Fruit fly (Drosophila melanogaster) whole organism, embryonic: ENCODE results near the gene Cp190.

Experiments
- Atf-2 ChIP-seq: fragments of 200-800 bp; sonication (Bioruptor generic); optimal IDR thresholded peaks from 2 replicates; lab custom pipeline; 2016; ENCODE audit warnings: missing biosample characterization, missing genetic modification characterization
- B-H2 ChIP-seq: fragments of 200-800 bp; sonication (Bioruptor generic); optimal IDR thresholded peaks from 2 replicates; lab custom pipeline; 2018; ENCODE audit warnings: missing biosample characterization, mild to moderate bottlenecking, missing genetic modification characterization
- CG10209 ChIP-seq: fragments of 200-800 bp; sonication (Bioruptor generic); optimal IDR thresholded peaks from 3 replicates; lab custom pipeline; 2017; ENCODE audit warnings: missing biosample characterization, mild to moderate bottlenecking, missing genetic modification characterization, missing genetic modification reagents
- CG1024 ChIP-seq: fragments of 200-800 bp; sonication (Bioruptor generic); IDR thresholded peaks from 2 replicates; pipeline ENCODE4 v1.3.6; 2022; ENCODE audit warnings: missing biosample characterization, missing genetic modification characterization
- CG12219 ChIP-seq: fragments of 200-800 bp; sonication (Bioruptor generic); optimal IDR thresholded peaks from 3 replicates; lab custom pipeline; 2018; ENCODE audit warnings: missing biosample characterization, mild to moderate bottlenecking, missing genetic modification characterization
- CG13287 ChIP-seq: fragments of 200-800 bp; sonication (Bioruptor generic); IDR thresholded peaks from 2 replicates; pipeline ENCODE4 v1.3.6; 2022; ENCODE audit warnings: missing biosample characterization, missing genetic modification characterization; ENCODE audit not compliant: partially characterized antibody
- CG14441 ChIP-seq: fragments of 200-800 bp; sonication (Bioruptor generic); IDR thresholded peaks from 2 replicates; pipeline ENCODE4 v1.3.6; 2022; ENCODE audit warnings: missing biosample characterization, missing genetic modification characterization
- CG14965 ChIP-seq: fragments of 200-800 bp; sonication (Bioruptor generic); optimal IDR thresholded peaks from 2 replicates; lab custom pipeline; 2016; ENCODE audit warnings: missing biosample characterization, missing genetic modification characterization, borderline replicate concordance
- CG15073 ChIP-seq: fragments of 200-800 bp; sonication (Bioruptor generic); optimal IDR thresholded peaks from 2 replicates; lab custom pipeline; 2016; ENCODE audit warnings: missing biosample characterization, missing genetic modification characterization
- CG17359 ChIP-seq: fragments of 200-800 bp; sonication (Bioruptor generic); optimal IDR thresholded peaks from 3 replicates; lab custom pipeline; 2018; ENCODE audit warnings: missing biosample characterization, mild to moderate bottlenecking, missing genetic modification characterization, moderate library complexity
- CG17802 ChIP-seq: fragments of 200-800 bp; sonication (Bioruptor generic); optimal IDR thresholded peaks from 2 replicates; lab custom pipeline; 2018; ENCODE audit warnings: missing biosample characterization, mild to moderate bottlenecking, missing genetic modification characterization, moderate library complexity
- CG18011 ChIP-seq: fragments of 200-800 bp; sonication (Bioruptor generic); optimal IDR thresholded peaks from 2 replicates; lab custom pipeline; 2017; ENCODE audit warnings: missing biosample characterization, missing genetic modification characterization, mild to moderate bottlenecking, moderate library complexity, missing genotype
- CG18619 ChIP-seq: fragments of 200-800 bp; sonication (Bioruptor generic); optimal IDR thresholded peaks from 3 replicates; lab custom pipeline; 2017; ENCODE audit warnings: missing biosample characterization, mild to moderate bottlenecking, missing genetic modification characterization
- CG33213 ChIP-seq: fragments of 200-800 bp; sonication (Bioruptor generic); optimal IDR thresholded peaks from 3 replicates; lab custom pipeline; 2016; ENCODE audit warnings: missing biosample characterization, missing genetic modification characterization
- CG3847 ChIP-seq: fragments of 200-800 bp; sonication (Bioruptor generic); IDR thresholded peaks from 2 replicates; pipeline ENCODE4 v1.3.6; 2022; ENCODE audit warnings: missing biosample characterization, missing genetic modification characterization
- CG4707 ChIP-seq: fragments of 200-800 bp; sonication (Bioruptor generic); optimal IDR thresholded peaks from 2 replicates; lab custom pipeline; 2018; ENCODE audit warnings: missing biosample characterization, mild to moderate bottlenecking, missing genetic modification characterization, moderate library complexity
- CG6765 ChIP-seq: fragments of 200-800 bp; sonication (Bioruptor generic); optimal IDR thresholded peaks from 3 replicates; lab custom pipeline; 2017; ENCODE audit warnings: missing biosample characterization, mild to moderate bottlenecking, missing genetic modification characterization
- CkIIα-i1 ChIP-seq: fragments of 200-800 bp; sonication (Bioruptor generic); IDR thresholded peaks from 2 replicates; pipeline ENCODE4 v1.3.6; 2022; ENCODE audit warnings: missing biosample characterization, missing genetic modification characterization
- Dll ChIP-seq: fragments of 200-800 bp; sonication (Bioruptor generic); IDR thresholded peaks from 4 replicates; pipeline ENCODE4 v1.3.6; 2022; ENCODE audit warnings: missing biosample characterization, missing genetic modification characterization; ENCODE audit not compliant: partially characterized antibody
- Doc2 ChIP-seq: fragments of 200-800 bp; sonication (Bioruptor generic); IDR thresholded peaks from 2 replicates; pipeline ENCODE4 v1.3.6; 2022; ENCODE audit warnings: missing biosample characterization, missing genetic modification characterization
- E2f2 ChIP-seq: fragments of 200-800 bp; sonication (Bioruptor generic); IDR thresholded peaks from 2 replicates; pipeline ENCODE4 v1.3.6; 2022; ENCODE audit warnings: missing biosample characterization, missing genetic modification characterization
- Hand ChIP-seq: fragments of 200-800 bp; sonication (Bioruptor generic); optimal IDR thresholded peaks from 2 replicates; lab custom pipeline; 2017; ENCODE audit warnings: mild to moderate bottlenecking, missing biosample characterization, missing genetic modification reagents, missing genetic modification characterization
- HmgD ChIP-seq: fragments of 200-800 bp; sonication (Bioruptor generic); optimal IDR thresholded peaks from 3 replicates; lab custom pipeline; 2016; ENCODE audit warnings: missing biosample characterization, missing genetic modification characterization
- HmgZ ChIP-seq: fragments of 200-800 bp; sonication (Bioruptor generic); optimal IDR thresholded peaks from 2 replicates; lab custom pipeline; 2018; ENCODE audit warnings: missing biosample characterization, mild to moderate bottlenecking, missing genetic modification characterization
- Myb ChIP-seq: fragments of 200-800 bp; sonication (Bioruptor generic); optimal IDR thresholded peaks from 2 replicates; lab custom pipeline; 2016; ENCODE audit warnings: missing biosample characterization, missing genetic modification characterization
- NC2β ChIP-seq: fragments of 200-800 bp; sonication (Bioruptor generic); optimal IDR thresholded peaks from 2 replicates; lab custom pipeline; 2016; ENCODE audit warnings: missing biosample characterization, missing genetic modification characterization
- NFAT ChIP-seq: fragments of 200-800 bp; sonication (Bioruptor generic); IDR thresholded peaks from 2 replicates; pipeline ENCODE4 v1.3.6; 2022; ENCODE audit warnings: missing biosample characterization, missing genetic modification characterization
- Nf-YB ChIP-seq: fragments of 200-800 bp; sonication (Bioruptor generic); optimal IDR thresholded peaks from 3 replicates; lab custom pipeline; 2019; ENCODE audit warnings: missing biosample characterization, mild to moderate bottlenecking, missing genetic modification characterization, moderate library complexity
- NfI ChIP-seq: fragments of 200-800 bp; sonication (Bioruptor generic); optimal IDR thresholded peaks from 3 replicates; lab custom pipeline; 2018; ENCODE audit warnings: missing biosample characterization, mild to moderate bottlenecking, missing genetic modification characterization, moderate library complexity
- Ravus ChIP-seq: fragments of 200-800 bp; sonication (Bioruptor generic); IDR thresholded peaks from 2 replicates; pipeline ENCODE4 v1.3.6; 2022; ENCODE audit warnings: missing biosample characterization, missing genetic modification characterization
- Sin3A ChIP-seq: fragments of >200 bp; optimal IDR thresholded peaks from 2 replicates; lab custom pipeline; 2018
- bcd ChIP-seq: fragments of 200-800 bp; sonication (Bioruptor generic); optimal IDR thresholded peaks from 2 replicates; lab custom pipeline; 2017; ENCODE audit warnings: missing biosample characterization, mild to moderate bottlenecking, missing genetic modification characterization
- chn ChIP-seq: fragments of 200-800 bp; sonication (Bioruptor generic); optimal IDR thresholded peaks from 2 replicates; lab custom pipeline; 2016; ENCODE audit warnings: missing biosample characterization, missing genetic modification characterization
- croc ChIP-seq: fragments of 200-800 bp; sonication (Bioruptor generic); conservative IDR thresholded peaks from 3 replicates; pipeline ENCODE4 v1.3.6; 2022; ENCODE audit warnings: missing biosample characterization, missing genetic modification characterization
- cwo ChIP-seq: fragments of 200-800 bp; sonication (Bioruptor generic); optimal IDR thresholded peaks from 3 replicates; lab custom pipeline; 2017; ENCODE audit warnings: missing biosample characterization, missing genetic modification characterization, mild to moderate bottlenecking, moderate library complexity, missing genetic modification reagents
- dm ChIP-seq: fragments of 200-800 bp; sonication (Bioruptor generic); optimal IDR thresholded peaks from 3 replicates; lab custom pipeline; 2016; ENCODE audit warnings: missing biosample characterization, missing genetic modification characterization
- dysf ChIP-seq: fragments of 200-800 bp; sonication (Bioruptor generic); IDR thresholded peaks from 3 replicates; pipeline ENCODE4 v1.3.6; 2022; ENCODE audit warnings: missing biosample characterization, missing genetic modification characterization
- ems ChIP-seq: fragments of 200-800 bp; sonication (Bioruptor generic); optimal IDR thresholded peaks from 3 replicates; lab custom pipeline; 2016; ENCODE audit warnings: missing biosample characterization, missing genetic modification characterization
- esg ChIP-seq: fragments of 200-800 bp; sonication (Bioruptor generic); conservative IDR thresholded peaks from 2 replicates; pipeline ENCODE4 v1.3.6; 2022; ENCODE audit warnings: missing biosample characterization, missing genetic modification characterization
- fu2 ChIP-seq: fragments of 200-800 bp; sonication (Bioruptor generic); optimal IDR thresholded peaks from 2 replicates; lab custom pipeline; 2016; ENCODE audit warnings: missing biosample characterization, missing genetic modification characterization
- gsb-n ChIP-seq: fragments of 200-800 bp; sonication (Bioruptor generic); optimal IDR thresholded peaks from 3 replicates; lab custom pipeline; 2018; ENCODE audit warnings: missing biosample characterization, mild to moderate bottlenecking, missing genetic modification characterization
- hkb ChIP-seq, 2 experiments: fragments of 200-800 bp in 1 of 2; fragments of >200 bp in 1 of 2; sonication (Bioruptor generic) in 1 of 2; IDR thresholded peaks in 1 of 2; optimal IDR thresholded peaks in 1 of 2; 2 replicates each; pipeline versions ENCODE4 v1.3.6 to Lab custom; 2017 to 2022; ENCODE audit warnings: missing biosample characterization in 1 of 2, missing genetic modification characterization in 1 of 2
- klu ChIP-seq: fragments of 200-800 bp; sonication (Bioruptor generic); IDR thresholded peaks from 2 replicates; pipeline ENCODE4 v1.3.6; 2022; ENCODE audit warnings: missing biosample characterization, missing genetic modification characterization
- lab ChIP-seq: fragments of 200-800 bp; sonication (Bioruptor generic); optimal IDR thresholded peaks from 3 replicates; lab custom pipeline; 2017; ENCODE audit warnings: missing biosample characterization, missing genetic modification characterization, mild to moderate bottlenecking, moderate library complexity, missing genetic modification reagents
- nerfin-1 ChIP-seq: fragments of 200-800 bp; sonication (Bioruptor generic); optimal IDR thresholded peaks from 3 replicates; lab custom pipeline; 2019; ENCODE audit warnings: missing biosample characterization, mild to moderate bottlenecking, missing genetic modification characterization, moderate library complexity
- onecut ChIP-seq: fragments of 200-800 bp; sonication (Bioruptor generic); IDR thresholded peaks from 2 replicates; pipeline ENCODE4 v1.3.6; 2022; ENCODE audit warnings: missing biosample characterization, missing genetic modification characterization
- pros ChIP-seq: fragments of 200-800 bp; sonication (Bioruptor generic); optimal IDR thresholded peaks from 3 replicates; lab custom pipeline; 2019; ENCODE audit warnings: missing biosample characterization, mild to moderate bottlenecking, missing genetic modification characterization, moderate library complexity
- ro ChIP-seq: fragments of 200-800 bp; sonication (Bioruptor generic); IDR thresholded peaks from 2 replicates; pipeline ENCODE4 v1.3.6; 2022; ENCODE audit warnings: missing biosample characterization, missing genetic modification characterization
- sob ChIP-seq: fragments of 200-800 bp; sonication (Bioruptor generic); IDR thresholded peaks from 2 replicates; pipeline ENCODE4 v1.3.6; 2022; ENCODE audit warnings: missing biosample characterization, missing genetic modification characterization
- tup ChIP-seq: fragments of 200-800 bp; sonication (Bioruptor generic); optimal IDR thresholded peaks from 2 replicates; lab custom pipeline; 2016; ENCODE audit warnings: missing biosample characterization, mild to moderate bottlenecking, missing genetic modification characterization, moderate library complexity
- wek ChIP-seq: fragments of 200-800 bp; sonication (Bioruptor generic); optimal IDR thresholded peaks from 3 replicates; lab custom pipeline; 2018; ENCODE audit warnings: missing biosample characterization, mild to moderate bottlenecking, missing genetic modification characterization, moderate library complexity
- yki ChIP-seq: fragments of >200 bp; optimal IDR thresholded peaks from 3 replicates; lab custom pipeline; 2018

Gene Cp190

dm6 chr3R:15286693-15287041 lies 11.6 kb upstream of the Cp190 start (continued):
- TF ChIP-seq CG13287 (GFP tag; lab: Robert Waterston, UW) = no peak
- no peak for TF ChIP-seq HmgD (GFP tag; lab: Kevin White, UChicago)
- no peak for TF ChIP-seq Ravus (GFP tag; lab: Robert Waterston, UW)
- TF ChIP-seq CG1024 (GFP tag; lab: Robert Waterston, UW) = no peak
- TF ChIP-seq CG14441 = no peak
- TF ChIP-seq CG15073 (GFP tag; lab: Kevin White, UChicago) = no peak
- no peak for TF ChIP-seq ro (GFP tag; lab: Robert Waterston, UW)
- TF ChIP-seq Nf-YB (GFP tag; lab: Kevin White, UChicago) = peak; percentile 55
- TF ChIP-seq CkIIα-i1 (GFP tag; lab: Robert Waterston, UW) = no peak
- no peak for TF ChIP-seq Doc2 (GFP tag; lab: Robert Waterston, UW)
- TF ChIP-seq hkb (optimal IDR thresholded peaks at IDR 0.05; lab: Kevin White, UChicago) = no peak
- no peak for TF ChIP-seq hkb (GFP tag; IDR thresholded peaks at IDR 0.05; lab: Robert Waterston, UW)
- no peak for TF ChIP-seq Dll
- no peak for TF ChIP-seq croc (GFP tag; lab: Robert Waterston, UW)
- TF ChIP-seq HmgZ (tag; lab: Kevin White, UChicago) = peak; percentile 30
- TF ChIP-seq CG18011 (GFP tag; lab: Kevin White, UChicago) = no peak
- TF ChIP-seq B-H2 (GFP tag; lab: Kevin White, UChicago) = no peak
- no peak for TF ChIP-seq sob (GFP tag; lab: Robert Waterston, UW)
- no peak for TF ChIP-seq CG17359 (tag; lab: Kevin White, UChicago)
- TF ChIP-seq chn (GFP tag; lab: Kevin White, UChicago) = peak; percentile 58
- peak; percentile 1 for TF ChIP-seq CG4707 (GFP tag; lab: Kevin White, UChicago)
- no peak for TF ChIP-seq NC2β (GFP tag; lab: Kevin White, UChicago)
- no peak for TF ChIP-seq fu2 (GFP tag; lab: Kevin White, UChicago)
- peak; percentile 35 for TF ChIP-seq CG12219 (GFP tag; lab: Kevin White, UChicago)
- TF ChIP-seq CG33213 (GFP tag; lab: Kevin White, UChicago) = no peak
- no peak for TF ChIP-seq Atf-2 (GFP tag; lab: Kevin White, UChicago)
- TF ChIP-seq nerfin-1 (tag; lab: Kevin White, UChicago) = no peak
- no peak for TF ChIP-seq pros
- no peak for TF ChIP-seq bcd
- no peak for TF ChIP-seq klu
- no peak for TF ChIP-seq ems (GFP tag; lab: Kevin White, UChicago)
- no peak for TF ChIP-seq gsb-n (tag; lab: Kevin White, UChicago)
- TF ChIP-seq yki (lab: Kevin White, UChicago) = peak; percentile 87
- no peak for TF ChIP-seq CG3847 (GFP tag; lab: Robert Waterston, UW)
- TF ChIP-seq Myb (GFP tag; lab: Kevin White, UChicago) = no peak
- no peak for TF ChIP-seq E2f2 (GFP tag; lab: Robert Waterston, UW)
- no peak for TF ChIP-seq Sin3A (lab: Kevin White, UChicago)
- TF ChIP-seq esg (GFP tag; lab: Robert Waterston, UW) = no peak
- TF ChIP-seq NFAT (GFP tag; lab: Robert Waterston, UW) = no peak
- peak; percentile 19 for TF ChIP-seq CG6765 (GFP tag; lab: Kevin White, UChicago)
- TF ChIP-seq CG14965 = no peak
- TF ChIP-seq NfI (GFP tag; lab: Kevin White, UChicago) = no peak
- no peak for TF ChIP-seq dysf (GFP tag; lab: Robert Waterston, UW)
- TF ChIP-seq lab (GFP tag; lab: Kevin White, UChicago) = no peak
- no peak for TF ChIP-seq tup (GFP tag; lab: Kevin White, UChicago)
- TF ChIP-seq Hand (GFP tag; lab: Kevin White, UChicago) = no peak
- no peak for TF ChIP-seq CG18619 (GFP tag; lab: Kevin White, UChicago)
- peak; percentile 11; the same call in 1 of the 2 replicates for TF ChIP-seq onecut
- TF ChIP-seq CG10209 (GFP tag; lab: Kevin White, UChicago) = no peak
- no peak for TF ChIP-seq CG17802 (tag; lab: Kevin White, UChicago)
- TF ChIP-seq dm (GFP tag; lab: Kevin White, UChicago) = no peak
- TF ChIP-seq cwo (GFP tag; lab: Kevin White, UChicago) = peak; percentile 70
- TF ChIP-seq wek (GFP tag; lab: Kevin White, UChicago) = peak; percentile 1
